Worm (Caenorhabditis elegans) whole organism, mixed stage, embryonic: ENCODE results near the gene B0410.1.

Experiments used
- M03D4.4 ChIP-seq: sonication (generic microtip); optimal IDR thresholded peaks from 2 replicates; lab custom pipeline; 2017; ENCODE audit warnings: mild to moderate bottlenecking, missing genetic modification characterization, missing compliant biosample characterization
- bed-3 ChIP-seq: fragments of 200-800 bp; sonication (Bioruptor generic); optimal IDR thresholded peaks from 3 replicates; lab custom pipeline; 2018; ENCODE audit warnings: mild to moderate bottlenecking, missing genetic modification characterization, moderate library complexity, missing compliant biosample characterization
- blmp-1 ChIP-seq: fragments of 150-350 bp; optimal IDR thresholded peaks from 2 replicates; lab custom pipeline; 2014; ENCODE audit warnings: missing biosample characterization, missing genetic modification characterization
- ceh-43 ChIP-seq: fragments of 200-800 bp; sonication (Bioruptor generic); optimal IDR thresholded peaks from 2 replicates; lab custom pipeline; 2018; ENCODE audit warnings: mild to moderate bottlenecking, missing genetic modification characterization, moderate library complexity, missing compliant biosample characterization
- ceh-83 ChIP-seq: fragments of 200-800 bp; sonication (Bioruptor generic); optimal IDR thresholded peaks from 2 replicates; lab custom pipeline; 2018; ENCODE audit warnings: mild to moderate bottlenecking, missing genetic modification characterization, missing compliant biosample characterization
- ces-1 ChIP-seq: fragments of 150-350 bp; optimal IDR thresholded peaks from 2 replicates; lab custom pipeline; 2014; ENCODE audit warnings: missing biosample characterization, missing genetic modification reagents, missing genetic modification characterization
- cnd-1 ChIP-seq: fragments of 200-800 bp; sonication (Bioruptor generic); optimal IDR thresholded peaks from 2 replicates; lab custom pipeline; 2018; ENCODE audit warnings: mild to moderate bottlenecking, missing genetic modification characterization, missing compliant biosample characterization
- drap-1 ChIP-seq: fragments of 200-800 bp; sonication (Bioruptor generic); optimal IDR thresholded peaks from 3 replicates; lab custom pipeline; 2018; ENCODE audit warnings: mild to moderate bottlenecking, missing genetic modification characterization, missing compliant biosample characterization
- elt-1 ChIP-seq: sonication (generic microtip); optimal IDR thresholded peaks from 2 replicates; lab custom pipeline; 2017; ENCODE audit warnings: missing genetic modification characterization, mild to moderate bottlenecking, missing compliant biosample characterization, antibody characterized with exemption, moderate library complexity, borderline replicate concordance; ENCODE audit not compliant: insufficient read depth
- elt-3 ChIP-seq: fragments of 150-350 bp; optimal IDR thresholded peaks from 2 replicates; lab custom pipeline; 2014; ENCODE audit warnings: missing biosample characterization, missing genetic modification characterization
- flh-1 ChIP-seq: fragments of 200-800 bp; sonication (Bioruptor generic); optimal IDR thresholded peaks from 2 replicates; lab custom pipeline; 2018; ENCODE audit warnings: mild to moderate bottlenecking, missing genetic modification characterization, moderate library complexity, missing compliant biosample characterization
- ham-2 ChIP-seq: fragments of 200-800 bp; sonication (Bioruptor generic); optimal IDR thresholded peaks from 2 replicates; lab custom pipeline; 2018; ENCODE audit warnings: mild to moderate bottlenecking, missing genetic modification characterization, missing compliant biosample characterization
- hlh-1 ChIP-seq: fragments of 150-350 bp; optimal IDR thresholded peaks from 2 replicates; lab custom pipeline; 2014; ENCODE audit warnings: missing biosample characterization, missing genetic modification reagents, missing genetic modification characterization
- lin-13 ChIP-seq: fragments of 150-350 bp; optimal IDR thresholded peaks from 2 replicates; lab custom pipeline; 2014; ENCODE audit warnings: missing biosample characterization, missing genetic modification characterization
- lin-32 ChIP-seq: fragments of 200-800 bp; sonication (Bioruptor generic); optimal IDR thresholded peaks from 2 replicates; lab custom pipeline; 2018; ENCODE audit warnings: mild to moderate bottlenecking, missing genetic modification characterization, missing compliant biosample characterization
- lsy-2 ChIP-seq: fragments of 150-350 bp; optimal IDR thresholded peaks from 2 replicates; lab custom pipeline; 2014; ENCODE audit warnings: missing biosample characterization, missing genetic modification characterization
- mab-5 ChIP-seq: fragments of 150-350 bp; optimal IDR thresholded peaks from 2 replicates; lab custom pipeline; 2014; ENCODE audit warnings: missing biosample characterization, missing genetic modification characterization
- mep-1 ChIP-seq: fragments of 150-350 bp; optimal IDR thresholded peaks from 2 replicates; lab custom pipeline; 2017; ENCODE audit warnings: missing biosample characterization, missing genetic modification reagents, missing genetic modification characterization, inconsistent platforms
- mls-2 ChIP-seq: sonication (generic microtip); optimal IDR thresholded peaks from 2 replicates; lab custom pipeline; 2016; ENCODE audit warnings: mild to moderate bottlenecking, missing genetic modification characterization, moderate library complexity, missing compliant biosample characterization
- nhr-12 ChIP-seq: fragments of 150-350 bp; optimal IDR thresholded peaks from 2 replicates; lab custom pipeline; 2014; ENCODE audit warnings: missing biosample characterization, missing genetic modification characterization
- nhr-2 ChIP-seq: fragments of 150-350 bp; optimal IDR thresholded peaks from 2 replicates; lab custom pipeline; 2014; ENCODE audit warnings: missing biosample characterization, missing genetic modification characterization
- nhr-237 ChIP-seq: fragments of 150-350 bp; optimal IDR thresholded peaks from 2 replicates; lab custom pipeline; 2014; ENCODE audit warnings: missing biosample characterization, missing genetic modification characterization
- nhr-28 ChIP-seq: fragments of 150-350 bp; optimal IDR thresholded peaks from 2 replicates; lab custom pipeline; 2014; ENCODE audit warnings: missing biosample characterization, missing genetic modification characterization
- nhr-76 ChIP-seq: sonication (generic microtip); optimal IDR thresholded peaks from 2 replicates; lab custom pipeline; 2017; ENCODE audit warnings: missing biosample characterization, missing genetic modification characterization
- pha-4 ChIP-seq: fragments of 150-350 bp; optimal IDR thresholded peaks from 2 replicates; lab custom pipeline; 2018; ENCODE audit warnings: missing biosample characterization, missing genetic modification reagents, missing genetic modification characterization
- sem-2 ChIP-seq: fragments of 200-800 bp; sonication (Bioruptor generic); optimal IDR thresholded peaks from 2 replicates; lab custom pipeline; 2018; ENCODE audit warnings: mild to moderate bottlenecking, missing genetic modification characterization, missing compliant biosample characterization
- snpc-4 ChIP-seq: fragments of 150-350 bp; optimal IDR thresholded peaks from 2 replicates; lab custom pipeline; 2014; ENCODE audit warnings: missing biosample characterization, missing genetic modification characterization
- sptf-1 ChIP-seq: sonication (generic microtip); optimal IDR thresholded peaks from 2 replicates; lab custom pipeline; 2017; ENCODE audit warnings: mild to moderate bottlenecking, missing genetic modification characterization, moderate library complexity, missing compliant biosample characterization
- tbx-8 ChIP-seq: fragments of 200-800 bp; sonication (Bioruptor generic); optimal IDR thresholded peaks from 2 replicates; lab custom pipeline; 2018; ENCODE audit warnings: mild to moderate bottlenecking, missing genetic modification characterization, moderate library complexity, missing compliant biosample characterization
- unc-120 ChIP-seq: sonication (generic microtip); optimal IDR thresholded peaks from 2 replicates; lab custom pipeline; 2017; ENCODE audit warnings: missing genetic modification characterization, missing compliant biosample characterization; ENCODE audit not compliant: poor library complexity, severe bottlenecking
- unc-39 ChIP-seq: fragments of 150-350 bp; optimal IDR thresholded peaks from 2 replicates; lab custom pipeline; 2014; ENCODE audit warnings: missing biosample characterization, missing genetic modification characterization
- unc-62 ChIP-seq: fragments of 150-350 bp; optimal IDR thresholded peaks from 2 replicates; lab custom pipeline; 2014; ENCODE audit warnings: missing biosample characterization, missing genetic modification reagents, missing genetic modification characterization
- zip-8 ChIP-seq: fragments of 150-350 bp; optimal IDR thresholded peaks from 2 replicates; lab custom pipeline; 2014; ENCODE audit warnings: missing biosample characterization, missing genetic modification characterization
- ztf-11 ChIP-seq: fragments of 150-350 bp; optimal IDR thresholded peaks from 2 replicates; lab custom pipeline; 2014; ENCODE audit warnings: missing biosample characterization, missing genetic modification characterization

B0410.1 gene

ce11 chrX:2874598-2874997, 19.8 kb upstream of the B0410.1 start:
- TF ChIP-seq nhr-12 (no peak), zip-8 (tag; lab: Kevin White, UChicago) (no peak), M03D4.4 (tag; lab: Kevin White, UChicago) (no peak), ces-1 (GFP tag; lab: Kevin White, UChicago) (no peak), pha-4 (tag; lab: Kevin White, UChicago) (no peak), blmp-1 (tag; lab: Kevin White, UChicago) (peak; percentile 41), snpc-4 (tag; lab: Kevin White, UChicago) (no peak), nhr-28 (tag; lab: Kevin White, UChicago) (no peak), mls-2 (tag; lab: Kevin White, UChicago) (no peak), ham-2 (peak; percentile 61), hlh-1 (tag; lab: Kevin White, UChicago) (no peak), flh-1 (no peak), lin-32 (GFP tag; lab: Kevin White, UChicago) (no peak), ztf-11 (tag; lab: Kevin White, UChicago) (no peak), mep-1 (no peak)

- TF ChIP-seq nhr-28 (tag; lab: Kevin White, UChicago), result no peak
- TF ChIP-seq sem-2, result no peak
- no peak for TF ChIP-seq snpc-4 (tag; lab: Kevin White, UChicago)
- TF ChIP-seq hlh-1 (tag; lab: Kevin White, UChicago), result no peak
- TF ChIP-seq mab-5 (tag; lab: Kevin White, UChicago), result no peak
- no peak for TF ChIP-seq bed-3 (GFP tag; lab: Kevin White, UChicago)
- no peak for TF ChIP-seq ztf-11 (tag; lab: Kevin White, UChicago)
- TF ChIP-seq mep-1, result no peak
- TF ChIP-seq ham-2, result no peak
- no peak for TF ChIP-seq unc-62 (GFP tag; lab: Kevin White, UChicago)
- TF ChIP-seq lsy-2 (tag; lab: Kevin White, UChicago), result no peak
- no peak for TF ChIP-seq mls-2 (tag; lab: Kevin White, UChicago)
- no peak for TF ChIP-seq cnd-1 (tag; lab: Kevin White, UChicago)
- TF ChIP-seq blmp-1 (tag; lab: Kevin White, UChicago), result no peak
- no peak for TF ChIP-seq M03D4.4 (tag; lab: Kevin White, UChicago)
Observed at ce11 chrX:2877433-2877832, 16.9 kb upstream of the B0410.1 start.

ce11 chrX:2879529-2880265, 14.7 kb upstream of the B0410.1 start, which contains the start of gene F53B3.5:
TSS of gene F53B3.5 (minus strand) at chrX:2879579.
- peak; percentile 69 for TF ChIP-seq mls-2 (tag; lab: Kevin White, UChicago)
- TF ChIP-seq nhr-76 (tag; lab: Kevin White, UChicago), result no peak
- no peak for TF ChIP-seq elt-3 (tag; lab: Kevin White, UChicago)
- no peak for TF ChIP-seq nhr-237
- TF ChIP-seq pha-4 (tag; lab: Kevin White, UChicago), result peak; percentile 39
- no peak for TF ChIP-seq snpc-4 (tag; lab: Kevin White, UChicago)
- peak; percentile 27 for TF ChIP-seq flh-1
- peak; percentile 68 for TF ChIP-seq drap-1 (GFP tag; lab: Kevin White, UChicago)
- TF ChIP-seq blmp-1 (tag; lab: Kevin White, UChicago), result no peak
- TF ChIP-seq elt-1 (tag; lab: Kevin White, UChicago), result peak; percentile 77
- peak; percentile 24 for TF ChIP-seq M03D4.4 (tag; lab: Kevin White, UChicago)
- TF ChIP-seq lin-13 (tag; lab: Kevin White, UChicago), result peak; percentile 11
- peak; percentile 86 for TF ChIP-seq ham-2
- peak; percentile 39 for TF ChIP-seq sptf-1 (tag; lab: Kevin White, UChicago)
- TF ChIP-seq ztf-11 (tag; lab: Kevin White, UChicago), result no peak
- TF ChIP-seq cnd-1 (tag; lab: Kevin White, UChicago), result peak; percentile 54
- TF ChIP-seq nhr-2 (tag; lab: Kevin White, UChicago), result peak; percentile 92
- TF ChIP-seq unc-120, result peak; percentile 7

ce11 chrX:2885318-2885908, 9.0 kb upstream of the B0410.1 start, which contains the start of gene vang-1:
TSS of gene vang-1 (plus strand) at chrX:2885858.
- TF ChIP-seq snpc-4 (tag; lab: Kevin White, UChicago) (no peak), nhr-76 (tag; lab: Kevin White, UChicago) (no peak), pha-4 (tag; lab: Kevin White, UChicago) (no peak), ham-2 (peak; percentile 63), sem-2 (peak; percentile 50), ces-1 (GFP tag; lab: Kevin White, UChicago) (peak; percentile 16), unc-62 (GFP tag; lab: Kevin White, UChicago) (peak; percentile 22), hlh-1 (tag; lab: Kevin White, UChicago) (peak; percentile 24), lin-32 (GFP tag; lab: Kevin White, UChicago) (peak; percentile 59), flh-1 (no peak), lin-13 (tag; lab: Kevin White, UChicago) (peak; percentile 47), mab-5 (tag; lab: Kevin White, UChicago) (no peak), drap-1 (GFP tag; lab: Kevin White, UChicago) (peak; percentile 74), sptf-1 (tag; lab: Kevin White, UChicago) (peak; percentile 80), nhr-12 (no peak), elt-3 (tag; lab: Kevin White, UChicago) (no peak), elt-1 (tag; lab: Kevin White, UChicago) (no peak), ztf-11 (tag; lab: Kevin White, UChicago) (peak; percentile 61), nhr-2 (tag; lab: Kevin White, UChicago) (no peak), ceh-43 (no peak), blmp-1 (tag; lab: Kevin White, UChicago) (no peak), mep-1 (peak; percentile 38), mls-2 (tag; lab: Kevin White, UChicago) (peak; percentile 70), bed-3 (GFP tag; lab: Kevin White, UChicago) (no peak), nhr-237 (no peak), M03D4.4 (tag; lab: Kevin White, UChicago) (peak; percentile 26), ceh-83 (peak; percentile 74), cnd-1 (tag; lab: Kevin White, UChicago) (peak; percentile 74), unc-39 (tag; lab: Kevin White, UChicago) (no peak), nhr-28 (tag; lab: Kevin White, UChicago) (no peak), tbx-8 (GFP tag; lab: Kevin White, UChicago) (no peak), unc-120 (peak; percentile 48)
- TF ChIP-seq, all 35 proteins: peak for 16
